6 fruit fly cellular contexts compared by ENCODE assay signal in genomic region chrX:1975879-1976601, dm6.
TF ChIP-seq lines count a peak whose summit lies in the region.

No protein-coding gene starts in this region.

- no peak for TF ChIP-seq CTCF in whole organism, embryonic (GFP tag; optimal IDR thresholded peaks at IDR 0.05; lab: Kevin White, UChicago)

TF ChIP-seq in whole organism, 6 proteins besides CTCF, POLR2A, EP300 and RAD21:
- TF ChIP-seq pan (optimal IDR thresholded peaks at IDR 0.05; lab: Kevin White, UChicago) (no peak), psq (optimal IDR thresholded peaks at IDR 0.05; lab: Kevin White, UChicago) (no peak), EcR (GFP tag; optimal IDR thresholded peaks at IDR 0.05; lab: Kevin White, UChicago) (peak in 1 of 2 experiments; percentile 97), usp (GFP tag; optimal IDR thresholded peaks at IDR 0.05; lab: Kevin White, UChicago) (no peak), CG8478 (optimal IDR thresholded peaks at IDR 0.05; lab: Kevin White, UChicago) (no peak), Dll (optimal IDR thresholded peaks at IDR 0.05; lab: Kevin White, UChicago) (peak; percentile 22)

TF ChIP-seq in whole organism, adult, 20 proteins besides CTCF, POLR2A, EP300 and RAD21:
- TF ChIP-seq tj (GFP tag; optimal IDR thresholded peaks at IDR 0.05; lab: Kevin White, UChicago), result peak; percentile 39
- TF ChIP-seq cic (GFP tag; optimal IDR thresholded peaks at IDR 0.05; lab: Kevin White, UChicago), result peak; percentile 49
- TF ChIP-seq CG7101 (tag; optimal IDR thresholded peaks at IDR 0.05; lab: Kevin White, UChicago), result peak; percentile 47
- TF ChIP-seq CG12768 (GFP tag; optimal IDR thresholded peaks at IDR 0.05; lab: Kevin White, UChicago), result peak; percentile 27
- TF ChIP-seq Crg-1 (GFP tag; optimal IDR thresholded peaks at IDR 0.05; lab: Kevin White, UChicago), result no peak
- peak; percentile 9 for TF ChIP-seq bab1 (GFP tag; optimal IDR thresholded peaks at IDR 0.05; lab: Kevin White, UChicago)
- peak; percentile 36 for TF ChIP-seq CG14711 (tag; optimal IDR thresholded peaks at IDR 0.05; lab: Kevin White, UChicago)
- TF ChIP-seq Hr96 (GFP tag; optimal IDR thresholded peaks at IDR 0.05; lab: Kevin White, UChicago), result peak; percentile 48
- TF ChIP-seq pad (GFP tag; optimal IDR thresholded peaks at IDR 0.05; lab: Kevin White, UChicago), result peak; percentile 9
- no peak for TF ChIP-seq cnc (optimal IDR thresholded peaks at IDR 0.05; lab: Kevin White, UChicago)
- TF ChIP-seq Mnt (GFP tag; optimal IDR thresholded peaks at IDR 0.05; lab: Kevin White, UChicago), result peak; percentile 95
- TF ChIP-seq toe (GFP tag; optimal IDR thresholded peaks at IDR 0.05; lab: Kevin White, UChicago), result no peak

TF ChIP-seq in whole organism, embryonic, 481 proteins besides CTCF, POLR2A, EP300 and RAD21 (continues in another document):
- TF ChIP-seq CG6791 (GFP tag; IDR thresholded peaks at IDR 0.05; lab: Robert Waterston, UW; ENCODE audit: partially characterized antibody) (0 out of 3 replicates have a peak, but pooled peaks have one; percentile 9), Med (GFP tag; lab: Kevin White, UChicago) (peak; percentile 5), ap (GFP tag; IDR thresholded peaks at IDR 0.05; lab: Robert Waterston, UW) (no peak), yki (optimal IDR thresholded peaks at IDR 0.05; lab: Kevin White, UChicago) (peak; percentile 78), abd-A (tag; optimal IDR thresholded peaks at IDR 0.05; lab: Kevin White, UChicago) (peak; percentile 38), Awh (GFP tag; IDR thresholded peaks at IDR 0.05; lab: Robert Waterston, UW) (0 out of 2 replicates have a peak, but pooled peaks have one; percentile 5), CG31224 (GFP tag; IDR thresholded peaks at IDR 0.05; lab: Robert Waterston, UW) (no peak), CG31441 (GFP tag; IDR thresholded peaks at IDR 0.05; lab: Robert Waterston, UW) (no peak), Blimp-1 (GFP tag; optimal IDR thresholded peaks at IDR 0.05; lab: Kevin White, UChicago) (peak; percentile 98), wdn (GFP tag; IDR thresholded peaks at IDR 0.05; lab: Robert Waterston, UW) (no peak), zf30C (GFP tag; optimal IDR thresholded peaks at IDR 0.05; lab: Kevin White, UChicago) (no peak), Nf-YB (GFP tag; optimal IDR thresholded peaks at IDR 0.05; lab: Kevin White, UChicago) (peak; percentile 70), sqz (GFP tag; optimal IDR thresholded peaks at IDR 0.05; lab: Kevin White, UChicago) (peak; percentile 16), aop (GFP tag; IDR thresholded peaks at IDR 0.05; lab: Robert Waterston, UW) (no peak), CG6272 (GFP tag; IDR thresholded peaks at IDR 0.05; lab: Robert Waterston, UW) (no peak), Deaf1 (tag; optimal IDR thresholded peaks at IDR 0.05; lab: Kevin White, UChicago) (peak; percentile 97), Trl (optimal IDR thresholded peaks at IDR 0.05; lab: Kevin White, UChicago) (peak; percentile 70 to 87), Trl (GFP tag; optimal IDR thresholded peaks at IDR 0.05; lab: Kevin White, UChicago) (no peak), sens (GFP tag; lab: Kevin White, UChicago) (peak; percentile 75)

TF ChIP-seq in whole organism, prepupa, 60 proteins besides CTCF, POLR2A, EP300 and RAD21 (continues in another document):
- no peak for TF ChIP-seq CG8319 (GFP tag; optimal IDR thresholded peaks at IDR 0.05; lab: Kevin White, UChicago)
- no peak for TF ChIP-seq fd59A (GFP tag; optimal IDR thresholded peaks at IDR 0.05; lab: Kevin White, UChicago)
- TF ChIP-seq CG3032 (tag; optimal IDR thresholded peaks at IDR 0.05; lab: Kevin White, UChicago), result no peak
- peak; percentile 54 for TF ChIP-seq Eip78C (GFP tag; lab: Kevin White, UChicago)
- TF ChIP-seq CG16779 (tag; optimal IDR thresholded peaks at IDR 0.05; lab: Kevin White, UChicago), result peak; percentile 12
- peak; percentile 58 for TF ChIP-seq svp (GFP tag; lab: Kevin White, UChicago)
- TF ChIP-seq Lpt (GFP tag; optimal IDR thresholded peaks at IDR 0.05; lab: Kevin White, UChicago), result peak; percentile 83
- no peak for TF ChIP-seq pdm3 (GFP tag; optimal IDR thresholded peaks at IDR 0.05; lab: Kevin White, UChicago)
- TF ChIP-seq CG7368 (GFP tag; optimal IDR thresholded peaks at IDR 0.05; lab: Kevin White, UChicago), result no peak
- no peak for TF ChIP-seq dac (GFP tag; optimal IDR thresholded peaks at IDR 0.05; lab: Kevin White, UChicago)
- TF ChIP-seq CG6163 (GFP tag; IDR thresholded peaks at IDR 0.05; lab: Robert Waterston, UW), result 0 out of 3 replicates have a peak, but pooled peaks have one; percentile 37
- no peak for TF ChIP-seq CG8632 (GFP tag; optimal IDR thresholded peaks at IDR 0.05; lab: Kevin White, UChicago)
- TF ChIP-seq Smox (GFP tag; optimal IDR thresholded peaks at IDR 0.05; lab: Kevin White, UChicago), result no peak
- no peak for TF ChIP-seq CG11902 (GFP tag; optimal IDR thresholded peaks at IDR 0.05; lab: Kevin White, UChicago)
- TF ChIP-seq Ets96B (tag; optimal IDR thresholded peaks at IDR 0.05; lab: Kevin White, UChicago), result no peak
- TF ChIP-seq Sox14 (GFP tag; optimal IDR thresholded peaks at IDR 0.05; lab: Kevin White, UChicago), result no peak
- no peak for TF ChIP-seq Eip93F (GFP tag; optimal IDR thresholded peaks at IDR 0.05; lab: Kevin White, UChicago)
- TF ChIP-seq Hr4 (GFP tag; optimal IDR thresholded peaks at IDR 0.05; lab: Kevin White, UChicago), result no peak
- TF ChIP-seq acj6 (GFP tag; optimal IDR thresholded peaks at IDR 0.05; lab: Kevin White, UChicago), result no peak
- no peak for TF ChIP-seq ss (GFP tag; optimal IDR thresholded peaks at IDR 0.05; lab: Kevin White, UChicago)
- TF ChIP-seq Blimp-1 (GFP tag; optimal IDR thresholded peaks at IDR 0.05; lab: Kevin White, UChicago), result no peak

TF ChIP-seq in whole organism, pupa, 21 proteins besides CTCF, POLR2A, EP300 and RAD21:
- TF ChIP-seq CG13204 (GFP tag; optimal IDR thresholded peaks at IDR 0.05; lab: Kevin White, UChicago), result peak; percentile 1
- TF ChIP-seq CG12605 (GFP tag; IDR thresholded peaks at IDR 0.05; lab: Robert Waterston, UW), result peak; percentile 39; the same call in 1 of the 2 replicates
- peak; percentile 62; the same call in 2 of the 3 replicates for TF ChIP-seq CG4496 (GFP tag; IDR thresholded peaks at IDR 0.05; lab: Robert Waterston, UW)
- TF ChIP-seq gl (tag; optimal IDR thresholded peaks at IDR 0.05; lab: Kevin White, UChicago), result no peak
- TF ChIP-seq EcR (GFP tag; optimal IDR thresholded peaks at IDR 0.05; lab: Kevin White, UChicago), result peak; percentile 96
- TF ChIP-seq CG8301 (tag; optimal IDR thresholded peaks at IDR 0.05; lab: Kevin White, UChicago), result peak; percentile 22
- no peak for TF ChIP-seq Pif1A (GFP tag; optimal IDR thresholded peaks at IDR 0.05; lab: Kevin White, UChicago)
- TF ChIP-seq fd96Ca (GFP tag; IDR thresholded peaks at IDR 0.05; lab: Robert Waterston, UW), result peak; percentile 54; the same call in 1 of the 3 replicates
- TF ChIP-seq CG32121 (GFP tag; IDR thresholded peaks at IDR 0.05; lab: Robert Waterston, UW), result peak; percentile 27
- TF ChIP-seq Ets98B (GFP tag; IDR thresholded peaks at IDR 0.05; lab: Robert Waterston, UW), result peak; percentile 45
- TF ChIP-seq Pif1B (GFP tag; optimal IDR thresholded peaks at IDR 0.05; lab: Kevin White, UChicago), result no peak
- peak; percentile 23 for TF ChIP-seq CG14655 (GFP tag; optimal IDR thresholded peaks at IDR 0.05; lab: Kevin White, UChicago)

TF ChIP-seq in whole organism, wandering third instar larva, 38 proteins besides CTCF, POLR2A, EP300 and RAD21:
- no peak for TF ChIP-seq Rel (GFP tag; optimal IDR thresholded peaks at IDR 0.05; lab: Kevin White, UChicago)
- peak; percentile 29 for TF ChIP-seq Rel (tag; optimal IDR thresholded peaks at IDR 0.05; lab: Kevin White, UChicago)
- peak; percentile 17 to 50 for TF ChIP-seq dl (GFP tag; optimal IDR thresholded peaks at IDR 0.05; lab: Kevin White, UChicago; ENCODE audit: insufficient read depth in 1 of 2, partially characterized antibody in 2 of 2)
- no peak for TF ChIP-seq CG9705 (GFP tag; optimal IDR thresholded peaks at IDR 0.05; lab: Kevin White, UChicago)
- TF ChIP-seq CG32264 (GFP tag; optimal IDR thresholded peaks at IDR 0.05; lab: Kevin White, UChicago), result no peak
- TF ChIP-seq Dif (GFP tag; optimal IDR thresholded peaks at IDR 0.05; lab: Kevin White, UChicago; ENCODE audit: partially characterized antibody), result peak; percentile 30
